Fruit fly (Drosophila melanogaster) whole organism, embryonic: ENCODE measurements around the gene Rpn1.

Experiments used
- CG10959 ChIP-seq: fragments of 200-800 bp; sonication (Bioruptor generic); IDR thresholded peaks from 2 replicates; pipeline ENCODE4 v1.3.6; 2022; ENCODE audit warnings: missing biosample characterization, missing genetic modification characterization
- CG11398 ChIP-seq: fragments of 200-800 bp; sonication (Bioruptor generic); optimal IDR thresholded peaks from 2 replicates; lab custom pipeline; 2016; ENCODE audit warnings: missing biosample characterization, missing genetic modification characterization
- CG12659 ChIP-seq: fragments of 200-800 bp; sonication (Bioruptor generic); optimal IDR thresholded peaks from 3 replicates; lab custom pipeline; 2017; ENCODE audit warnings: mild to moderate bottlenecking, missing biosample characterization, missing genetic modification reagents, missing genetic modification characterization
- CG14441 ChIP-seq: fragments of 200-800 bp; sonication (Bioruptor generic); IDR thresholded peaks from 2 replicates; pipeline ENCODE4 v1.3.6; 2022; ENCODE audit warnings: missing biosample characterization, missing genetic modification characterization
- CG14860 ChIP-seq: fragments of 200-800 bp; sonication (Bioruptor generic); IDR thresholded peaks from 3 replicates; pipeline ENCODE4 v1.3.6; 2022; ENCODE audit warnings: missing biosample characterization, missing genetic modification characterization; ENCODE audit not compliant: partially characterized antibody
- CG1647 ChIP-seq: fragments of 200-800 bp; sonication (Bioruptor generic); optimal IDR thresholded peaks from 3 replicates; lab custom pipeline; 2016; ENCODE audit warnings: missing biosample characterization, missing genetic modification characterization
- CG16863 ChIP-seq: fragments of 200-800 bp; sonication (Bioruptor generic); optimal IDR thresholded peaks from 3 replicates; lab custom pipeline; 2016; ENCODE audit warnings: missing biosample characterization, missing genetic modification characterization
- CG2678 ChIP-seq: fragments of 200-800 bp; sonication (Bioruptor generic); optimal IDR thresholded peaks from 3 replicates; lab custom pipeline; 2019; ENCODE audit warnings: missing biosample characterization, mild to moderate bottlenecking, missing genetic modification characterization, moderate library complexity
- CG2889 ChIP-seq: fragments of 200-800 bp; sonication (Bioruptor generic); IDR thresholded peaks from 3 replicates; pipeline ENCODE4 v1.3.6; 2022; ENCODE audit warnings: missing biosample characterization, missing genetic modification characterization
- CG3995 ChIP-seq: fragments of 200-800 bp; sonication (Bioruptor generic); optimal IDR thresholded peaks from 3 replicates; lab custom pipeline; 2016; ENCODE audit warnings: missing biosample characterization, missing genetic modification characterization
- CG5180 ChIP-seq: fragments of 200-800 bp; sonication (Bioruptor generic); optimal IDR thresholded peaks from 3 replicates; lab custom pipeline; 2017; ENCODE audit warnings: missing biosample characterization, missing genetic modification characterization, mild to moderate bottlenecking, moderate library complexity, missing genetic modification reagents
- CG5245 ChIP-seq: fragments of 200-800 bp; sonication (Bioruptor generic); optimal IDR thresholded peaks from 3 replicates; lab custom pipeline; 2016; ENCODE audit warnings: missing biosample characterization, missing genetic modification characterization
- CG6791 ChIP-seq: fragments of 200-800 bp; sonication (Bioruptor generic); IDR thresholded peaks from 3 replicates; pipeline ENCODE4 v1.3.6; 2022; ENCODE audit warnings: missing biosample characterization, missing genetic modification characterization; ENCODE audit not compliant: partially characterized antibody
- CG7357 ChIP-seq: fragments of 200-800 bp; sonication (Bioruptor generic); IDR thresholded peaks from 3 replicates; pipeline ENCODE4 v1.3.6; 2022; ENCODE audit warnings: missing biosample characterization, missing genetic modification characterization
- CG8478 ChIP-seq: fragments of >200 bp; optimal IDR thresholded peaks from 2 replicates; lab custom pipeline; 2018
- CG9215 ChIP-seq: fragments of 200-800 bp; sonication (Bioruptor generic); IDR thresholded peaks from 2 replicates; pipeline ENCODE4 v1.3.6; 2022; ENCODE audit warnings: missing biosample characterization, missing genetic modification characterization
- CG9609 ChIP-seq: fragments of 200-800 bp; sonication (Bioruptor generic); optimal IDR thresholded peaks from 3 replicates; lab custom pipeline; 2016; ENCODE audit warnings: missing biosample characterization, missing genetic modification characterization
- D19B ChIP-seq: fragments of 200-800 bp; sonication (Bioruptor generic); optimal IDR thresholded peaks from 2 replicates; lab custom pipeline; 2017; ENCODE audit warnings: missing biosample characterization, mild to moderate bottlenecking, missing genetic modification characterization
- Deaf1 ChIP-seq: fragments of 200-800 bp; optimal IDR thresholded peaks from 3 replicates; lab custom pipeline; 2019; ENCODE audit warnings: missing biosample characterization, mild to moderate bottlenecking, missing genetic modification characterization, moderate library complexity
- Dip2 ChIP-seq: fragments of 200-800 bp; sonication (Bioruptor generic); IDR thresholded peaks from 2 replicates; pipeline ENCODE4 v1.3.6; 2022; ENCODE audit warnings: missing biosample characterization, missing genetic modification characterization
- Drgx ChIP-seq: fragments of 200-800 bp; sonication (Bioruptor generic); IDR thresholded peaks from 2 replicates; pipeline ENCODE4 v1.3.6; 2022; ENCODE audit warnings: missing biosample characterization, missing genetic modification characterization
- Eip74EF ChIP-seq, 2 experiments: fragments of 200-800 bp in 1 of 2; fragments of >200 bp in 1 of 2; sonication (Bioruptor generic) in 1 of 2; optimal IDR thresholded peaks; 2 replicates each; lab custom pipeline; 2017 to 2019; ENCODE audit warnings: missing biosample characterization in 2 of 2, missing genetic modification characterization in 2 of 2, mild to moderate bottlenecking in 1 of 2, moderate library complexity in 1 of 2
- Ets97D ChIP-seq: fragments of 200-800 bp; sonication (Bioruptor generic); optimal IDR thresholded peaks from 3 replicates; lab custom pipeline; 2016; ENCODE audit warnings: missing biosample characterization, missing genetic modification characterization
- Gug ChIP-seq: fragments of 200-800 bp; sonication (Bioruptor generic); IDR thresholded peaks from 4 replicates; pipeline ENCODE4 v1.3.6; 2022; ENCODE audit warnings: missing biosample characterization, missing genetic modification characterization
- HmgD ChIP-seq: fragments of 200-800 bp; sonication (Bioruptor generic); optimal IDR thresholded peaks from 3 replicates; lab custom pipeline; 2016; ENCODE audit warnings: missing biosample characterization, missing genetic modification characterization
- Max ChIP-seq: fragments of 200-800 bp; sonication (Bioruptor generic); optimal IDR thresholded peaks from 2 replicates; lab custom pipeline; 2016; ENCODE audit warnings: missing biosample characterization, mild to moderate bottlenecking, missing genetic modification characterization
- NC2β ChIP-seq: fragments of 200-800 bp; sonication (Bioruptor generic); optimal IDR thresholded peaks from 2 replicates; lab custom pipeline; 2016; ENCODE audit warnings: missing biosample characterization, missing genetic modification characterization
- Neu2 ChIP-seq: fragments of 200-800 bp; sonication (Bioruptor generic); optimal IDR thresholded peaks from 3 replicates; lab custom pipeline; 2016; ENCODE audit warnings: missing biosample characterization, missing genetic modification characterization, borderline replicate concordance
- Opbp ChIP-seq: fragments of 200-800 bp; sonication (Bioruptor generic); IDR thresholded peaks from 3 replicates; pipeline ENCODE4 v1.3.6; 2022; ENCODE audit warnings: missing biosample characterization, missing genetic modification characterization; ENCODE audit not compliant: partially characterized antibody
- TFAM ChIP-seq: fragments of 200-800 bp; sonication (Bioruptor generic); optimal IDR thresholded peaks from 2 replicates; lab custom pipeline; 2017; ENCODE audit warnings: missing biosample characterization, missing genetic modification characterization, inconsistent platforms
- Vsx1 ChIP-seq: fragments of 200-800 bp; sonication (Bioruptor generic); optimal IDR thresholded peaks from 2 replicates; lab custom pipeline; 2017; ENCODE audit warnings: missing biosample characterization, mild to moderate bottlenecking, missing genetic modification characterization, missing genetic modification reagents
- ase ChIP-seq: fragments of 200-800 bp; sonication (Bioruptor generic); IDR thresholded peaks from 3 replicates; pipeline ENCODE4 v1.3.6; 2022; ENCODE audit warnings: missing biosample characterization, missing genetic modification characterization
- chif ChIP-seq, 2 experiments: fragments of 200-800 bp; sonication (Bioruptor generic); optimal IDR thresholded peaks; 3 replicates each; lab custom pipeline; 2016; ENCODE audit warnings: missing biosample characterization in 2 of 2, missing genetic modification characterization in 2 of 2
- ci ChIP-seq: fragments of 200-800 bp; sonication (Bioruptor generic); IDR thresholded peaks from 3 replicates; pipeline ENCODE4 v1.3.6; 2022; ENCODE audit warnings: missing biosample characterization, missing genetic modification characterization
- dati ChIP-seq: fragments of 200-800 bp; sonication (Bioruptor generic); IDR thresholded peaks from 2 replicates; pipeline ENCODE4 v1.3.6; 2022; ENCODE audit warnings: missing biosample characterization, missing genetic modification characterization
- dmrt99B ChIP-seq: fragments of 200-800 bp; sonication (Bioruptor generic); optimal IDR thresholded peaks from 2 replicates; lab custom pipeline; 2018; ENCODE audit warnings: missing biosample characterization, mild to moderate bottlenecking, missing genetic modification characterization, moderate library complexity
- lmd ChIP-seq: fragments of 200-800 bp; sonication (Bioruptor generic); IDR thresholded peaks from 2 replicates; pipeline ENCODE4 v1.3.6; 2022; ENCODE audit warnings: missing biosample characterization, missing genetic modification characterization
- nerfin-2 ChIP-seq: fragments of 200-800 bp; sonication (Bioruptor generic); IDR thresholded peaks from 2 replicates; pipeline ENCODE4 v1.3.6; 2022; ENCODE audit warnings: missing biosample characterization, missing genetic modification characterization; ENCODE audit not compliant: partially characterized antibody
- otp ChIP-seq: fragments of 200-800 bp; sonication (Bioruptor generic); IDR thresholded peaks from 3 replicates; pipeline ENCODE4, ENCODE4 v1.3.6; 2022; ENCODE audit warnings: missing biosample characterization, missing genetic modification characterization
- p53 ChIP-seq: fragments of 200-800 bp; sonication (Bioruptor generic); optimal IDR thresholded peaks from 2 replicates; lab custom pipeline; 2016; ENCODE audit warnings: missing biosample characterization, missing genetic modification characterization
- pb ChIP-seq: fragments of 200-800 bp; sonication (Bioruptor generic); optimal IDR thresholded peaks from 3 replicates; lab custom pipeline; 2016; ENCODE audit warnings: missing biosample characterization, missing genetic modification characterization
- peb ChIP-seq: fragments of 200-800 bp; sonication (Bioruptor generic); IDR thresholded peaks from 2 replicates; pipeline ENCODE4 v1.3.6; 2022; ENCODE audit warnings: missing biosample characterization, missing genetic modification characterization
- pfk ChIP-seq: fragments of 200-800 bp; sonication (Bioruptor generic); optimal IDR thresholded peaks from 2 replicates; lab custom pipeline; 2018; ENCODE audit warnings: missing biosample characterization, mild to moderate bottlenecking, missing genetic modification characterization, moderate library complexity
- sens-2 ChIP-seq: fragments of 200-800 bp; sonication (Bioruptor generic); IDR thresholded peaks from 2 replicates; pipeline ENCODE4 v1.3.6; 2022; ENCODE audit warnings: missing biosample characterization, missing genetic modification characterization
- so ChIP-seq: fragments of 200-800 bp; sonication (Bioruptor generic); IDR thresholded peaks from 3 replicates; pipeline ENCODE4 v1.3.6; 2022; ENCODE audit warnings: missing biosample characterization, missing genetic modification characterization
- sob ChIP-seq: fragments of 200-800 bp; sonication (Bioruptor generic); IDR thresholded peaks from 2 replicates; pipeline ENCODE4 v1.3.6; 2022; ENCODE audit warnings: missing biosample characterization, missing genetic modification characterization
- tgo ChIP-seq: fragments of 200-800 bp; sonication (Bioruptor generic); IDR thresholded peaks from 3 replicates; pipeline ENCODE4 v1.3.6; 2022; ENCODE audit warnings: missing biosample characterization, missing genetic modification characterization
- trh ChIP-seq: fragments of 200-800 bp; sonication (Bioruptor generic); optimal IDR thresholded peaks from 2 replicates; lab custom pipeline; 2016; ENCODE audit warnings: missing biosample characterization, missing genetic modification characterization
- twi ChIP-seq: fragments of 200-800 bp; optimal IDR thresholded peaks from 2 replicates; lab custom pipeline; 2019; ENCODE audit warnings: missing biosample characterization, mild to moderate bottlenecking, missing genetic modification characterization, moderate library complexity
- unpg ChIP-seq: fragments of 200-800 bp; sonication (Bioruptor generic); optimal IDR thresholded peaks from 3 replicates; lab custom pipeline; 2018; ENCODE audit warnings: missing biosample characterization, mild to moderate bottlenecking, missing genetic modification characterization, moderate library complexity
- vnd ChIP-seq: fragments of 200-800 bp; sonication (Bioruptor generic); IDR thresholded peaks from 3 replicates; pipeline ENCODE4 v1.3.6; 2022; ENCODE audit warnings: missing biosample characterization, missing genetic modification characterization; ENCODE audit not compliant: partially characterized antibody
- zen2 ChIP-seq: fragments of 200-800 bp; sonication (Bioruptor generic); IDR thresholded peaks from 3 replicates; pipeline ENCODE4 v1.3.6; 2022; ENCODE audit warnings: missing biosample characterization, missing genetic modification characterization; ENCODE audit not compliant: partially characterized antibody

Rpn1 gene

dm6 chr3L:19910054-19910414, 4.8 kb upstream of the Rpn1 start, which contains the start of the genes Mi-2 and Prp3 (continued):
- no peak for TF ChIP-seq CG5245 (GFP tag; lab: Kevin White, UChicago)
- no peak for TF ChIP-seq pb (GFP tag; lab: Kevin White, UChicago)
- TF ChIP-seq Gug (GFP tag; lab: Robert Waterston, UW): no peak
- no peak for TF ChIP-seq CG9609 (GFP tag; lab: Kevin White, UChicago)
- TF ChIP-seq Dip2: no peak
- no peak for TF ChIP-seq tgo (GFP tag; lab: Robert Waterston, UW)
- TF ChIP-seq Max: peak; percentile 11
- no peak for TF ChIP-seq CG14860 (GFP tag; lab: Robert Waterston, UW)
- TF ChIP-seq dmrt99B (tag; lab: Kevin White, UChicago): no peak
- TF ChIP-seq sob (GFP tag; lab: Robert Waterston, UW): no peak
- no peak for TF ChIP-seq Vsx1 (GFP tag; lab: Kevin White, UChicago)
- no peak for TF ChIP-seq CG2678 (tag; lab: Kevin White, UChicago)
- peak; percentile 3 for TF ChIP-seq CG1647 (GFP tag; lab: Kevin White, UChicago)
- no peak for TF ChIP-seq peb (GFP tag; lab: Robert Waterston, UW)
- peak; percentile 88 for TF ChIP-seq CG12659
- TF ChIP-seq CG16863 (GFP tag; lab: Kevin White, UChicago): no peak
- no peak for TF ChIP-seq twi (tag; lab: Kevin White, UChicago)
- TF ChIP-seq trh (GFP tag; lab: Kevin White, UChicago): no peak
- TF ChIP-seq CG3995 (GFP tag; lab: Kevin White, UChicago): no peak
- no peak for TF ChIP-seq Deaf1 (tag; lab: Kevin White, UChicago)
- peak; percentile 68 for TF ChIP-seq ci (GFP tag; lab: Robert Waterston, UW)
- TF ChIP-seq ase: no peak
- TF ChIP-seq Drgx (GFP tag; lab: Robert Waterston, UW): no peak
- peak; percentile 54; the same call in 2 of the 3 replicates for TF ChIP-seq CG6791 (GFP tag; lab: Robert Waterston, UW)
- no peak for TF ChIP-seq dati (GFP tag; lab: Robert Waterston, UW)
- no peak for TF ChIP-seq CG9215 (GFP tag; lab: Robert Waterston, UW)
- no peak for TF ChIP-seq CG14441 (GFP tag; lab: Robert Waterston, UW)
- TF ChIP-seq lmd (GFP tag; lab: Robert Waterston, UW): no peak
- TF ChIP-seq Ets97D (GFP tag; lab: Kevin White, UChicago): peak; percentile 94
- TF ChIP-seq so (GFP tag; lab: Robert Waterston, UW): no peak
- TF ChIP-seq zen2 (GFP tag; lab: Robert Waterston, UW): no peak
- TF ChIP-seq nerfin-2: no peak
- TF ChIP-seq NC2β (GFP tag; lab: Kevin White, UChicago): peak; percentile 52
- TF ChIP-seq chif (GFP tag; optimal IDR thresholded peaks at IDR 0.05; lab: Kevin White, UChicago): no peak
- TF ChIP-seq TFAM (GFP tag; lab: Kevin White, UChicago): no peak
- TF ChIP-seq Opbp (GFP tag; lab: Robert Waterston, UW): 0 out of 3 replicates have a peak, but pooled peaks have one; percentile 49
- peak; percentile 40 for TF ChIP-seq pfk (GFP tag; lab: Kevin White, UChicago)
- no peak for TF ChIP-seq vnd
- no peak for TF ChIP-seq Neu2 (GFP tag; lab: Kevin White, UChicago)
- no peak for TF ChIP-seq CG10959 (GFP tag; lab: Robert Waterston, UW)
- TF ChIP-seq otp (GFP tag; lab: Robert Waterston, UW): no peak
- peak; percentile 57 for TF ChIP-seq HmgD (GFP tag; lab: Kevin White, UChicago)
- TF ChIP-seq sens-2 (GFP tag; lab: Robert Waterston, UW): no peak
- no peak for TF ChIP-seq Eip74EF (GFP tag; optimal IDR thresholded peaks at IDR 0.05; lab: Kevin White, UChicago)
- TF ChIP-seq D19B (GFP tag; lab: Kevin White, UChicago): no peak
- no peak for TF ChIP-seq CG2889 (GFP tag; lab: Robert Waterston, UW)
- no peak for TF ChIP-seq CG7357 (GFP tag; lab: Robert Waterston, UW)
- no peak for TF ChIP-seq CG5180 (GFP tag; lab: Kevin White, UChicago)
- no peak for TF ChIP-seq unpg (GFP tag; lab: Kevin White, UChicago)
- TF ChIP-seq CG11398 (GFP tag; lab: Kevin White, UChicago): no peak
- TF ChIP-seq p53 (GFP tag; lab: Kevin White, UChicago): no peak
- TF ChIP-seq CG8478 (lab: Kevin White, UChicago): no peak
